Fruit fly (Drosophila melanogaster) Kc167 (cell line): ENCODE data around the gene CG42375.

Experiments
- Myc ChIP-seq: fragments of >200 bp; optimal IDR thresholded peaks from 2 replicates; lab custom pipeline; 2017; ENCODE audit warnings: missing external identifiers
- Sin3A ChIP-seq: fragments of >200 bp; optimal IDR thresholded peaks from 2 replicates; lab custom pipeline; 2018; ENCODE audit warnings: missing external identifiers
- h ChIP-seq: fragments of >200 bp; optimal IDR thresholded peaks from 3 replicates; lab custom pipeline; 2018; ENCODE audit warnings: missing external identifiers
- insv ChIP-seq: fragments of >200 bp; optimal IDR thresholded peaks from 3 replicates; lab custom pipeline; 2018; ENCODE audit warnings: missing external identifiers
- psq ChIP-seq: fragments of >200 bp; optimal IDR thresholded peaks from 2 replicates; lab custom pipeline; 2017; ENCODE audit warnings: missing external identifiers
- ttk ChIP-seq: sonication (Bioruptor generic); optimal IDR thresholded peaks from 2 replicates; lab custom pipeline; 2017; ENCODE audit warnings: missing external identifiers

CG42375 gene

DNA sequence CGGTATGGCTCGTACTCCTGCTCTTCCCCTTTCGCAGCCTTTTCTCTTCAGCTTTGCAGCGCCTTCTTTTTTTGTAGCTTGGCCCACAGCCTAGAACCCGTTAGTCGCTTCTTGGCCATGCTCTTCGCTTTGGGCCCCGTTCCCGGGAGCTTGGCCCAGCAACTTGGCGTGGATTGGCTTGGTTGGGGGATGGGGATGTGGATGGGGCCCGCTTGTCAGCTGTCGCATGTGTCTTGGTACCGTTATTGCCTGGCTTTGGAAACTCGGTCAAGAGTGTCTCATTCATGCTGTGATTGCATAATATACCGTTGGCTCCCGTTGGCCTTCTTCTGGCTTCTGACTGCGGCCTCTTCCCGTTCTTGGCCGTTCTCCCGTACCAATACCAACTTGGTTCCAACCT is 6.5 kb downstream of the CG42375 start:
- TF ChIP-seq insv (lab: Kevin White, UChicago) (no peak), ttk (lab: Kevin White, UChicago) (no peak), psq (lab: Kevin White, UChicago) (no peak), h (lab: Kevin White, UChicago) (no peak), Myc (no peak), Sin3A (no peak)

DNA sequence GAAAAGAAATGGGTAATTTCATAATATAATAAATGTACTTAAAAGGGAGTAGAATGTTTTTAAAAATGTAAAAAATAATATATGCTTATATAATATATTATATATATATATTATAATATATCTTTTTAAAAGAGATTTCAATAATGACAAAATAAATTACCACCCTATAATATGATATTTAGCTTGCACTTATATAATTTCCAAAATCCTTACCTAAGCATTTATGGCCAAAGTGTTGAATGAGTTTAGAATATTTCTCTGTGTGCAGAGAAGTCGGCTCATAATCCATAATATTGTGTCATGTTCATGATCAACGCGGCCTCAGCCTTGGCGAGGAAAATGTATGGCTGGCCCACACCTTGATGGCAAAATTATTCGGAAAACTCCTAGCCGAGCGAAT is 8.8 kb downstream of the CG42375 start:
- TF ChIP-seq insv (lab: Kevin White, UChicago) (no peak), h (lab: Kevin White, UChicago) (no peak), psq (lab: Kevin White, UChicago) (no peak), ttk (lab: Kevin White, UChicago) (no peak), Myc (no peak), Sin3A (no peak)

DNA sequence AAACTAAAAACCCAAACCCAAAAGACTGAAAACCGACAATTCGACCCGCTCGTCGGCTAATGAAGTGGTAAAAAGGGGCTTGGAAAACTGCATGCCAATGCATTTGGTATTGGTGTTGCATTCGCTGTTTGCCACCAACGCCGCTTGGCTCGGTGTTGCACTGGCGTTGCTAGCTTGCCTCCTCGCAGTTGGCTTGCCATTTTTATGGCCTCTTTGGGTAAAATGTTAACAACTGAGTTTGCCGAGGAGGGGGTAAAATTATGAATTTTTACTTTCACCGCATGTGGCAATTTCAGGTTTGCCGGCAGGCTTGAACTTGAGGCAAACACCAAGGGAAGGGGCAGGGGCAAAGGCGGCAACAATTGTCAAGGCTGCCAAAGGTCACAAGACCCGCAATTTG is 9.2 kb downstream of the CG42375 start:
- TF ChIP-seq ttk (lab: Kevin White, UChicago) (no peak), insv (lab: Kevin White, UChicago) (no peak), Myc (no peak), Sin3A (no peak), h (lab: Kevin White, UChicago) (no peak), psq (lab: Kevin White, UChicago) (no peak)

DNA sequence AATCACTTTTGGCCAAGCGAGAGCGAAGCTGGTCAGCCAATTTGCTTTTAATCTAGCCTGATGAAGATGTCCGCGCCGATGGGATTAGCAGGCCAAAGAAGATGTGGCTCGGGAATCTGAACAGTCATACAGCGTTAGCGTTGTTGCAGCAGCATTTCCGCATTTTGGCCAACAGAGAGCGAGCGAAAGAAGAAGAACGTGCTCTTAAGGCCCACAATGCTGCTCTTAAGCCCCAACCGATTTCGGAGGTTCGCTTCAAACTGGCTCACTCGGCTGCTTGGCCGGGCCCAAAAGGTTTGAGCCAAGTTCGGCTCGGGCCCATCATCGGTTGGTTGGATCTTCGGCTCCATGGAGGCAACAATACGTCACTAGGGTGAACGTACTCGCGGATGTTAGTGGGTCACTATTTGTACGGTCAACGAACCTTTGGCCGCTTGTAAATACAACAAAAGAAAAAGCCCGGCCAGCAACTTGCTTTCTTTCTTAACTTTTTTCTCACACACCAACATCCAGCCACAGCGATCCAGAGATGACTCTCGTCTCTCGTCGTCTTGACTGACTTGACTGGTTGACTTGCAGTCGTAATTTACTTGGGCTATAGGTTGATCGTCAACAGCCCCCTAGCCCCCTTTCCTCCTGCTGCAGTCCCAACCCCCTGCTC is 10.3 kb downstream of the CG42375 start:
- TF ChIP-seq insv (lab: Kevin White, UChicago) (no peak), ttk (lab: Kevin White, UChicago) (no peak), Sin3A (no peak), psq (lab: Kevin White, UChicago) (no peak), h (lab: Kevin White, UChicago) (no peak), Myc (no peak)

DNA sequence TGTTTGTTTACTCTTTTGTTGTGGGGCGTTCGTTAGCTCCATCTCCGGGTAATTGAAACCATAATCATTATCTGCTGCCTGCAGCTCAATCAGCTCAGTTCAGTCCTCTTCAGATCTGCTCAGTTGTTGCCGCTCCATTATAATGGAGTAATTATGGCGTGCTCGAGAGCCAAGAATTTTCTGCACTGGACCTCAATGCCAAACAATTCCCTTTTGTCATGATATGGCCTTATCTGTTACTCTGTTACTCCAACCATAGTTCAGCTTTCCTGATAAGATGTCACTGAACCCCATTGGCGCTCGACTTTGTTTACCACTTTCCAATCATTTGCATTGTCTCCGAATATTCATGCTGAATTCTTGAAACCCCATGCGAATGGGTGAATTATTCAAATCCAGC is 11.4 kb downstream of the CG42375 start:
- no peak for TF ChIP-seq psq (lab: Kevin White, UChicago)
- no peak for TF ChIP-seq insv (lab: Kevin White, UChicago)
- no peak for TF ChIP-seq h (lab: Kevin White, UChicago)
- no peak for TF ChIP-seq ttk (lab: Kevin White, UChicago)
- no peak for TF ChIP-seq Sin3A
- no peak for TF ChIP-seq Myc

DNA sequence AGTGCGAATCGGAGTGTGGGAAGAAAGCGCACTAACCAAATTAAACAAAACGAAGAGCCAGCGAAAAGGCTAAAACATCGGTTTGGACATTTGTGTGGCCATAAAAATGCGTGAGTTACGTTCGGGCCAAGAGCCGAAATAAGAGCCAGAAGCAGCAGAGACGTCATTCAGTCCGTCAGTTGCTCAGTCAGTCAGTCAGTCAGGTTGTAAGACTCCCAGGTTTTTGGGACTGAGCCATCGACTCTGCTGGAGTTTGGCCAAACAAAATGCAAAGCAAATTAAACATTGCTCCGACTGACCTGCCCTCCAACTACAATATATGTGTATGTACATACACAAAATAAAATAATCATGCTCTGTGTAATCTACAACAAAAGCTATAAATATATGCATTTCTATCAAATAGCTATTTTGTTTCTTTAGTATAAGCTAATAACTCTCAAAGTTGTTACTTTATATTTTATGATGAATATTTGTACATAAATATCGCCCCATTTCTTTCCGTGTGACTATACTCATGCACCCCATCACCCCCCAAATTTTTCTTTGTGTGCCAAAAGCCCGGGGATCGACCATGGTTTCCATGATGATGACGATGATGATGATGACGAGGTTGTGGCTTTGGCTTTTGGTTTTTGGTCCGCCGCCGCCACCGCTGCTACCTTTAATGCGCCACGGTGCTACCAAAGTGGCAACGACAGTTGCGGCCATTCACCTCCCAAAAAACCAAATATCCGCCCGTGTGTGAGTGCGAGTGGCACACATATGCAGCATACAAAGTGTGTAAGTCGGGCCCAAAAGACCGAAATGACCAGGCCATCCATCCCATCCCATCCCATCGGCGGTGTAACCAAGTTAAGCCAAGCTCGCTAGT is 13.9 kb downstream of the CG42375 start:
- TF ChIP-seq psq (lab: Kevin White, UChicago) (no peak), h (lab: Kevin White, UChicago) (no peak), Myc (no peak), ttk (lab: Kevin White, UChicago) (no peak), insv (lab: Kevin White, UChicago) (no peak)

DNA sequence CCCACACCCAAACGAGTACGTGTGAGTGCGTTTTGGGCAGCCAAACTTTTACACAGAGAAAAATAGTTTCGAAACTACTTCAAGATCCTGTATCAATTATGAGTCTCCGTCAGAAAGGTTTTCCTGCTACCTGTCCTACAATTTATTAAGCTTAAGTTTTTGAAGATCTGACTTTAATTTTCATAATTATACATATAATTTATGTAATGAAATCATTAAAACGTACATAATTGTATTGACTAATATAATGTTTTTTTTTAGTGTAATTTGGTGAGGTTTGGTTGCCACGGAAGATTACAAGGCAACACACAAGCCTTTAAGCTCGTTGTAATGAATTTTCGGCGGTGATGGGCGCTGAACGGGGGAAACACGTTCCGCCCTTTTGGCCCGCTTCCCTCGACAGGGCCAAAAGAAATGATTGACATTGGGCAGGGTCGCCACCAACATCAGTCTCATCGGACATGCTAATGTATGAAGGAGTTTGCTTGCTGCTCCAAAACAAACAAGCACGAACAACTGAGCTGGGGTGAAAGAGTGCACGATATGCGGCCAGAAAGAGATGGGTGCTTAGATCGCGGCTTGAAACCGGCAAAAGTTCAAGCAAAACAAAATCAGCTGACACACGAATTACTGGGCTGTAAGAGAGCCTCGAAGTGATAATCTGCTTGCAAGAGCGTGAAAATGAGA is 14.7 kb downstream of the CG42375 start:
- no peak for TF ChIP-seq insv (lab: Kevin White, UChicago)
- TF ChIP-seq psq (lab: Kevin White, UChicago), result no peak
- TF ChIP-seq ttk (lab: Kevin White, UChicago), result no peak

DNA sequence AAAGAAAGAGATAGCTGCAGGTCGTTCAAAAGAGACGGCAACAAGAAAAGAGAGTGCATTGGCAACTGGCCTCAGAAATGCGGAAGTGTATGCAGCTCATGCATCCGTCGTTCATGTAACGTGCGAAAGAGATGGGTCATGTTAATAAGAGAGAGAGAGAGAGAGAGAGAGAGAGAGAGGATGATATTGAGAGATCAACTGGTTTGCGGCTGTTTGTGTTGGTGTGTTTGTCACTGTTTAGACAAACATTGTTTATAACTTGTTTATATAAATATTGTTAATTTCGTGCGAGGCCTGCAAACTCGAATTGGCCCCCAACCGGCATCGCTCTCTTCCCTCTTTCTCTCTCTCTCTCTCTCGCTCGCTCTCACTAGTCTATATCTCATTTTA is 15.2 kb downstream of the CG42375 start:
- no peak for TF ChIP-seq insv (lab: Kevin White, UChicago)
- no peak for TF ChIP-seq Sin3A
- TF ChIP-seq psq (lab: Kevin White, UChicago), result no peak
- no peak for TF ChIP-seq ttk (lab: Kevin White, UChicago)
- no peak for TF ChIP-seq h (lab: Kevin White, UChicago)
- TF ChIP-seq Myc, result no peak

DNA sequence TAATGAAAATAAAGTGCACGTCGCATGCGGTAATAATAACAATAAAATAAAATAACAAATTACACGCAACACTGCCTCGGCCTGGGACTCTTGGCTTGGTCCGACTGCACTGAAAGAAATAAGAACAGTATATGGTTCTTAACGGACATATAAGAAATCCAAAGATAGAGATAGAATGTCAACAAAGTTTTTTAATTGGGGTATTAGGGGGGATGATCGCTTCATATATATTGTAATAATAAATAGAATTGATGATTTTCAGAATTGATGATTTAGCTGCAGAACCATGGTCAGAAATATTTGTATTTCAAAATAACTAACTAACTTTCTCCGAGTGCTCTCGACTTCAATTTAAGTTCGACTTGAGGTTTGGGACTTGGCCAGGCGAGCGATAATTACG is 16.6 kb downstream of the CG42375 start:
- TF ChIP-seq insv (lab: Kevin White, UChicago) (no peak), h (lab: Kevin White, UChicago) (no peak)

DNA sequence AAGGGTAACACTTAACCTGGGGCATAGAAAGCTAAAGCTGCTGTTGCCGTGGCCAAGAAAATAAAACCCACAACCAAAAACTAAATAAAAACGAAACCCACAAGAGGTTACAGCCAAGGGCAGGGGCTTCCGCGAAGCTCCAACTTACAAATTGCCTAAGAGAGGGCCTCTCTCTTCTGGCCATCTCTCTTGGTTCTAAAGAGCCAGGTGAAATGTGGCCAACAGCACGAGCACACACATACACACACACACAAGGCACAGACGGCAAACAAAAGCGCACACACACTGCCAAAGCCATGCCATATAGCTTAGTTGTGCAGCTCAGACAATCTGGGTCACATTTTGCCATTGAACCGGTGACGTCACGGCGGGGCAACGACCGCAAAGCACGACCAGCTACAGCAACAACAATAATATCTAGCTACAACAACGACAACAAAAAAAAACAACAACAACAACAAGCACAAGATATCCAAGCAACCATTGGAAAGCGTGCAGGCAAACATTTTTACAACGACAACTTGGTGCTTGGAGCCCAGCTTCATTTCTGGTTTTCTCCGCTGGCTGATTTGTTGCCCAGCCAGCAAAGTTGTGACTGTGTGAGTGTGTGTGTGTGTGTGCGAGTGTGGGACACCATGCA is 17.3 kb downstream of the CG42375 start:
- TF ChIP-seq ttk (lab: Kevin White, UChicago), result no peak
- TF ChIP-seq h (lab: Kevin White, UChicago), result no peak
- TF ChIP-seq insv (lab: Kevin White, UChicago), result no peak
- no peak for TF ChIP-seq Sin3A
- no peak for TF ChIP-seq psq (lab: Kevin White, UChicago)
- no peak for TF ChIP-seq Myc

DNA sequence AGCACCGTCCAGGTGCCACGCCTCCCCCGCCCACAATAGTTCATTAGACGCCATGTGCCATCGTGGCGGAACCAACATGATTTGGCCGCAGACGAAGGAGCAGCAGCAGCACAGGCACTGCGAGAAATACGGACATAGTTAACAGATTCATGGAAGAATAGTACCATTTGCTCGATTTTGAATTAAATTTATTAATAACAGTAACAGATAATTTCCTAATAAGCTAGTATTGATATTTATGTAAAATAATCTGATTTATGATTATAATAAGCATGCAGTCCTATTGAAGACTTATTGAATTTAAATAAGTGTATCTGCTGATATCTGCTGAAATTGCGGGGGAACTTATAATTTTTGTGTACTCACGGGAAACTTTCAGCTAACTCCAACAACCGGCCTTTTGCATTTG is 17.8 kb downstream of the CG42375 start:
- TF ChIP-seq Myc (no peak), ttk (lab: Kevin White, UChicago) (no peak), Sin3A (no peak), insv (lab: Kevin White, UChicago) (no peak), psq (lab: Kevin White, UChicago) (no peak), h (lab: Kevin White, UChicago) (no peak)
